Worm (Caenorhabditis elegans) whole organism, L1 larva: ENCODE measurements around the gene F09F7.5.

Experiments
- C16A3.4 ChIP-seq: fragments of 150-350 bp; optimal IDR thresholded peaks from 2 replicates; lab custom pipeline; 2014; ENCODE audit warnings: missing biosample characterization, missing genetic modification characterization
- F16B12.6 ChIP-seq: fragments of 150-350 bp; optimal IDR thresholded peaks from 2 replicates; lab custom pipeline; 2014; ENCODE audit warnings: missing biosample characterization, missing genetic modification characterization
- aha-1 ChIP-seq: fragments of 150-350 bp; optimal IDR thresholded peaks from 2 replicates; lab custom pipeline; 2014; ENCODE audit warnings: missing biosample characterization, missing genetic modification characterization
- aly-2 ChIP-seq: fragments of 150-350 bp; optimal IDR thresholded peaks from 2 replicates; lab custom pipeline; 2014; ENCODE audit warnings: missing biosample characterization, missing genetic modification characterization
- blmp-1 ChIP-seq: fragments of 150-350 bp; optimal IDR thresholded peaks from 2 replicates; lab custom pipeline; 2014; ENCODE audit warnings: missing biosample characterization, missing genetic modification characterization
- ceh-90 ChIP-seq: sonication (generic microtip); optimal IDR thresholded peaks from 2 replicates; lab custom pipeline; 2016; ENCODE audit warnings: missing genetic modification characterization, missing compliant biosample characterization
- dpl-1 ChIP-seq, 3 experiments: fragments of 150-350 bp in 2 of 3; sonication (generic microtip) in 1 of 3; optimal IDR thresholded peaks; 2 replicates each; lab custom pipeline; 2014 to 2017; ENCODE audit warnings: missing biosample characterization in 3 of 3, missing genetic modification characterization in 3 of 3, missing genetic modification reagents in 3 of 3
- dsc-1 ChIP-seq: sonication (generic microtip); optimal IDR thresholded peaks from 2 replicates; lab custom pipeline; 2016; ENCODE audit warnings: mild to moderate bottlenecking, missing genetic modification characterization, missing compliant biosample characterization
- efl-1 ChIP-seq, 4 experiments: fragments of 150-350 bp; optimal IDR thresholded peaks in 3 of 4; peaks in 1 of 4; 1 replicate in 1 of 4; 2 replicates in 3 of 4; lab custom pipeline; 2014; ENCODE audit warnings: missing biosample characterization in 2 of 4, missing genetic modification characterization in 2 of 4, missing genetic modification reagents in 2 of 4
- egl-13 ChIP-seq: sonication (generic microtip); optimal IDR thresholded peaks from 2 replicates; lab custom pipeline; 2016; ENCODE audit warnings: missing genotype, missing genetic modification reagents, missing genetic modification characterization, missing compliant biosample characterization
- elt-2 ChIP-seq: sonication (generic microtip); optimal IDR thresholded peaks from 2 replicates; lab custom pipeline; 2016; ENCODE audit warnings: missing genetic modification characterization, mild to moderate bottlenecking, inconsistent platforms, missing compliant biosample characterization, missing genetic modification reagents
- ets-5 ChIP-seq: fragments of 200-800 bp; sonication (Bioruptor generic); IDR thresholded peaks from 2 replicates; pipeline ENCODE4 v1.3.6; 2022; ENCODE audit warnings: missing genetic modification characterization, missing compliant biosample characterization
- fkh-4 ChIP-seq: sonication (generic microtip); optimal IDR thresholded peaks from 2 replicates; lab custom pipeline; 2016; ENCODE audit warnings: missing compliant biosample characterization, missing genetic modification characterization, borderline replicate concordance
- fos-1 ChIP-seq: fragments of 150-350 bp; optimal IDR thresholded peaks from 2 replicates; lab custom pipeline; 2014; ENCODE audit warnings: missing biosample characterization, missing genetic modification characterization
- hpl-2 ChIP-seq: fragments of 150-350 bp; optimal IDR thresholded peaks from 2 replicates; lab custom pipeline; 2014; ENCODE audit warnings: missing biosample characterization, missing genetic modification reagents, missing genetic modification characterization
- irx-1 ChIP-seq: sonication (generic microtip); optimal IDR thresholded peaks from 2 replicates; lab custom pipeline; 2016; ENCODE audit warnings: missing genetic modification characterization, missing compliant biosample characterization
- jun-1 ChIP-seq: fragments of 150-350 bp; optimal IDR thresholded peaks from 2 replicates; lab custom pipeline; 2014; ENCODE audit warnings: missing biosample characterization, missing genetic modification reagents, missing genetic modification characterization
- lin-13 ChIP-seq: fragments of 150-350 bp; optimal IDR thresholded peaks from 2 replicates; lab custom pipeline; 2014; ENCODE audit warnings: missing biosample characterization, missing genetic modification reagents, missing genetic modification characterization
- lin-14 ChIP-seq: fragments of 200-800 bp; sonication (Bioruptor generic); optimal IDR thresholded peaks from 2 replicates; lab custom pipeline; 2018; ENCODE audit warnings: mild to moderate bottlenecking, missing genetic modification characterization, moderate library complexity, missing compliant biosample characterization
- lin-15B ChIP-seq: fragments of 150-350 bp; sonication (generic microtip); optimal IDR thresholded peaks from 3 replicates; lab custom pipeline; 2014; ENCODE audit warnings: missing biosample characterization, missing genetic modification characterization
- lin-39 ChIP-seq: fragments of 150-350 bp; optimal IDR thresholded peaks from 2 replicates; lab custom pipeline; 2014; ENCODE audit warnings: missing biosample characterization, missing genetic modification reagents, missing genetic modification characterization
- lsy-2 ChIP-seq, 2 experiments: fragments of 150-350 bp; optimal IDR thresholded peaks; 2 replicates each; lab custom pipeline; 2014; ENCODE audit warnings: missing biosample characterization in 2 of 2, missing genetic modification characterization in 2 of 2
- nhr-11 ChIP-seq: fragments of 150-350 bp; optimal IDR thresholded peaks from 2 replicates; lab custom pipeline; 2014; ENCODE audit warnings: missing biosample characterization, missing genetic modification characterization
- nhr-12 ChIP-seq: sonication (generic microtip); optimal IDR thresholded peaks from 2 replicates; lab custom pipeline; 2017; ENCODE audit warnings: missing biosample characterization, missing genetic modification characterization
- nhr-19 ChIP-seq: fragments of 200-800 bp; sonication (Bioruptor generic); conservative IDR thresholded peaks from 2 replicates; pipeline ENCODE4 v1.3.6; 2022; ENCODE audit warnings: missing genetic modification characterization, missing compliant biosample characterization
- nhr-28 ChIP-seq: fragments of 150-350 bp; optimal IDR thresholded peaks from 2 replicates; lab custom pipeline; 2014; ENCODE audit warnings: missing biosample characterization, missing genetic modification characterization
- nhr-71 ChIP-seq: sonication (generic microtip); optimal IDR thresholded peaks from 2 replicates; lab custom pipeline; 2016; ENCODE audit warnings: mild to moderate bottlenecking, missing genetic modification characterization, moderate library complexity, missing compliant biosample characterization
- nhr-77 ChIP-seq: fragments of 150-350 bp; optimal IDR thresholded peaks from 2 replicates; lab custom pipeline; 2014; ENCODE audit warnings: missing biosample characterization, missing genetic modification characterization
- nhr-90 ChIP-seq: sonication (generic microtip); optimal IDR thresholded peaks from 2 replicates; lab custom pipeline; 2016; ENCODE audit warnings: mild to moderate bottlenecking, missing genetic modification characterization, missing compliant biosample characterization; ENCODE audit not compliant: poor library complexity
- pag-3 ChIP-seq: sonication (generic microtip); optimal IDR thresholded peaks from 2 replicates; lab custom pipeline; 2017; ENCODE audit warnings: missing genetic modification characterization, mild to moderate bottlenecking, missing compliant biosample characterization, antibody characterized with exemption, borderline replicate concordance; ENCODE audit not compliant: insufficient read depth
- pax-3 ChIP-seq: fragments of 200-800 bp; sonication (Bioruptor generic); optimal IDR thresholded peaks from 2 replicates; lab custom pipeline; 2018; ENCODE audit warnings: mild to moderate bottlenecking, missing genetic modification characterization, moderate library complexity, missing compliant biosample characterization
- rnt-1 ChIP-seq: sonication (generic microtip); optimal IDR thresholded peaks from 2 replicates; lab custom pipeline; 2016; ENCODE audit warnings: mild to moderate bottlenecking, missing genetic modification characterization, moderate library complexity, missing compliant biosample characterization
- skn-1 ChIP-seq: fragments of 150-350 bp; optimal IDR thresholded peaks from 2 replicates; lab custom pipeline; 2014; ENCODE audit warnings: missing biosample characterization, missing genetic modification characterization
- snpc-4 ChIP-seq: fragments of 150-350 bp; optimal IDR thresholded peaks from 2 replicates; lab custom pipeline; 2014; ENCODE audit warnings: missing biosample characterization, missing genetic modification characterization
- snu-23 ChIP-seq: sonication (generic microtip); optimal IDR thresholded peaks from 2 replicates; lab custom pipeline; 2016; ENCODE audit warnings: missing genetic modification characterization, missing compliant biosample characterization
- sup-37 ChIP-seq: fragments of 200-800 bp; sonication (Bioruptor generic); optimal IDR thresholded peaks from 2 replicates; lab custom pipeline; 2018; ENCODE audit warnings: mild to moderate bottlenecking, missing genetic modification characterization, missing compliant biosample characterization
- swsn-7 ChIP-seq: sonication (generic microtip); optimal IDR thresholded peaks from 2 replicates; lab custom pipeline; 2016; ENCODE audit warnings: missing genetic modification characterization, missing compliant biosample characterization
- tbx-2 ChIP-seq: sonication (generic microtip); optimal IDR thresholded peaks from 2 replicates; lab custom pipeline; 2016; ENCODE audit warnings: missing genetic modification characterization, missing compliant biosample characterization
- tlp-1 ChIP-seq: fragments of 150-350 bp; optimal IDR thresholded peaks from 2 replicates; lab custom pipeline; 2014; ENCODE audit warnings: missing biosample characterization, missing genetic modification characterization
- unc-130 ChIP-seq: fragments of 150-350 bp; optimal IDR thresholded peaks from 2 replicates; lab custom pipeline; 2017; ENCODE audit warnings: missing biosample characterization, missing genetic modification characterization, inconsistent platforms
- unc-30 ChIP-seq: sonication (generic microtip); optimal IDR thresholded peaks from 2 replicates; lab custom pipeline; 2017; ENCODE audit warnings: missing biosample characterization, missing genetic modification characterization
- unc-62 ChIP-seq: fragments of 150-350 bp; optimal IDR thresholded peaks from 2 replicates; lab custom pipeline; 2014; ENCODE audit warnings: missing biosample characterization, missing genetic modification reagents, missing genetic modification characterization
- vab-15 ChIP-seq: sonication (generic microtip); optimal IDR thresholded peaks from 2 replicates; lab custom pipeline; 2017; ENCODE audit warnings: missing genotype, mild to moderate bottlenecking, missing genetic modification characterization, missing compliant biosample characterization
- xbp-1 ChIP-seq: sonication (generic microtip); optimal IDR thresholded peaks from 2 replicates; lab custom pipeline; 2016; ENCODE audit warnings: missing genetic modification characterization, missing compliant biosample characterization
- zag-1 ChIP-seq: fragments of 150-350 bp; optimal IDR thresholded peaks from 2 replicates; lab custom pipeline; 2014; ENCODE audit warnings: missing biosample characterization, missing genetic modification characterization
- zip-4 ChIP-seq: fragments of 200-800 bp; sonication (Bioruptor generic); optimal IDR thresholded peaks from 2 replicates; lab custom pipeline; 2018; ENCODE audit warnings: mild to moderate bottlenecking, missing genetic modification characterization, moderate library complexity, missing compliant biosample characterization

Gene F09F7.5

ce11 chrIII:5501358-5502287, 45.2 kb upstream of the F09F7.5 start, which contains the start of gene R02F2.1 (continued):
- TF ChIP-seq lin-13: no peak
- no peak for TF ChIP-seq aha-1 (tag; lab: Kevin White, UChicago)
- TF ChIP-seq efl-1 (optimal IDR thresholded peaks at IDR 0.05; lab: Kevin White, UChicago): peak in 1 of 2 experiments; percentile 41
- TF ChIP-seq efl-1 (GFP tag; optimal IDR thresholded peaks at IDR 0.05 in 1 of 2; lab: Kevin White, UChicago): peak; percentile 42 to 95
- no peak for TF ChIP-seq irx-1
- TF ChIP-seq tlp-1 (tag; lab: Kevin White, UChicago): no peak
- TF ChIP-seq nhr-71 (tag; lab: Kevin White, UChicago): peak; percentile 72

ce11 chrIII:5502915-5503575, 43.7 kb upstream of the F09F7.5 start:
- peak; percentile 14 to 43 (median 33) for TF ChIP-seq dpl-1 (GFP tag; optimal IDR thresholded peaks at IDR 0.05; lab: Kevin White, UChicago)
- TF ChIP-seq egl-13 (tag; lab: Kevin White, UChicago): no peak
- TF ChIP-seq ceh-90 (tag; lab: Kevin White, UChicago): no peak
- peak; percentile 38 for TF ChIP-seq pag-3 (tag; lab: Kevin White, UChicago)
- no peak for TF ChIP-seq hpl-2
- no peak for TF ChIP-seq nhr-12 (tag; lab: Kevin White, UChicago)
- TF ChIP-seq lin-13: peak; percentile 44
- TF ChIP-seq ets-5 (GFP tag; lab: Robert Waterston, UW): no peak
- no peak for TF ChIP-seq fkh-4 (tag; lab: Kevin White, UChicago)
- TF ChIP-seq swsn-7 (tag; lab: Kevin White, UChicago): peak; percentile 42
- peak; percentile 51 for TF ChIP-seq skn-1
- TF ChIP-seq nhr-11 (tag; lab: Kevin White, UChicago): no peak
- peak; percentile 37 for TF ChIP-seq tbx-2 (tag; lab: Kevin White, UChicago)
- peak; percentile 58 for TF ChIP-seq nhr-90 (tag; lab: Kevin White, UChicago)
- peak; percentile 87 for TF ChIP-seq elt-2
- no peak for TF ChIP-seq nhr-77
- no peak for TF ChIP-seq F16B12.6 (tag; lab: Kevin White, UChicago)
- TF ChIP-seq C16A3.4 (tag; lab: Kevin White, UChicago): no peak
- peak; percentile 17 for TF ChIP-seq jun-1 (tag; lab: Kevin White, UChicago)
- peak; percentile 68 for TF ChIP-seq nhr-71 (tag; lab: Kevin White, UChicago)
- peak; percentile 25 for TF ChIP-seq xbp-1 (tag; lab: Kevin White, UChicago)
- peak; percentile 6 for TF ChIP-seq lin-15B (tag; lab: Kevin White, UChicago)
- peak; percentile 10 to 61 for TF ChIP-seq lsy-2 (tag; optimal IDR thresholded peaks at IDR 0.05; lab: Kevin White, UChicago)
- peak; percentile 72 for TF ChIP-seq blmp-1 (tag; lab: Kevin White, UChicago)
- peak; percentile 40 for TF ChIP-seq rnt-1
- TF ChIP-seq irx-1: peak; percentile 27
- no peak for TF ChIP-seq vab-15 (tag; lab: Kevin White, UChicago)
- peak; percentile 38 for TF ChIP-seq dsc-1 (tag; lab: Kevin White, UChicago)
- TF ChIP-seq pax-3 (tag; lab: Kevin White, UChicago): peak; percentile 43
- no peak for TF ChIP-seq unc-130
- no peak for TF ChIP-seq unc-62 (GFP tag; lab: Kevin White, UChicago)
- TF ChIP-seq nhr-28 (tag; lab: Kevin White, UChicago): no peak
- TF ChIP-seq snpc-4: peak; percentile 35
- peak; percentile 6 for TF ChIP-seq nhr-19 (GFP tag; lab: Robert Waterston, UW)
- TF ChIP-seq lin-39: no peak
- peak; percentile 49 to 58 for TF ChIP-seq efl-1 (optimal IDR thresholded peaks at IDR 0.05; lab: Kevin White, UChicago)
- peak; percentile 7 to 77 for TF ChIP-seq efl-1 (GFP tag; optimal IDR thresholded peaks at IDR 0.05 in 1 of 2; lab: Kevin White, UChicago)
- TF ChIP-seq zag-1 (tag; lab: Kevin White, UChicago): peak; percentile 45
- no peak for TF ChIP-seq aly-2 (tag; lab: Kevin White, UChicago)
- peak; percentile 65 for TF ChIP-seq snu-23 (GFP tag; lab: Kevin White, UChicago)
- TF ChIP-seq zip-4 (GFP tag; lab: Kevin White, UChicago): no peak
- no peak for TF ChIP-seq unc-30 (tag; lab: Kevin White, UChicago)
- no peak for TF ChIP-seq sup-37 (GFP tag; lab: Kevin White, UChicago)
- peak; percentile 86 for TF ChIP-seq lin-14 (GFP tag; lab: Kevin White, UChicago)
- TF ChIP-seq fos-1 (tag; lab: Kevin White, UChicago): no peak
